Worm (Caenorhabditis elegans) whole organism, mixed stage, embryonic: ENCODE data around the gene dve-1.

Experiments
- bed-3 ChIP-seq: fragments of 200-800 bp; sonication (Bioruptor generic); optimal IDR thresholded peaks from 3 replicates; lab custom pipeline; 2018; ENCODE audit warnings: mild to moderate bottlenecking, missing genetic modification characterization, moderate library complexity, missing compliant biosample characterization
- blmp-1 ChIP-seq: fragments of 150-350 bp; optimal IDR thresholded peaks from 2 replicates; lab custom pipeline; 2014; ENCODE audit warnings: missing biosample characterization, missing genetic modification characterization
- ceh-39 ChIP-seq: fragments of 150-350 bp; optimal IDR thresholded peaks from 2 replicates; lab custom pipeline; 2014; ENCODE audit warnings: missing biosample characterization, missing genetic modification characterization
- ceh-43 ChIP-seq: fragments of 200-800 bp; sonication (Bioruptor generic); optimal IDR thresholded peaks from 2 replicates; lab custom pipeline; 2018; ENCODE audit warnings: mild to moderate bottlenecking, missing genetic modification characterization, moderate library complexity, missing compliant biosample characterization
- ceh-83 ChIP-seq: fragments of 200-800 bp; sonication (Bioruptor generic); optimal IDR thresholded peaks from 2 replicates; lab custom pipeline; 2018; ENCODE audit warnings: mild to moderate bottlenecking, missing genetic modification characterization, missing compliant biosample characterization
- ces-1 ChIP-seq: fragments of 150-350 bp; optimal IDR thresholded peaks from 2 replicates; lab custom pipeline; 2014; ENCODE audit warnings: missing biosample characterization, missing genetic modification reagents, missing genetic modification characterization
- cnd-1 ChIP-seq: fragments of 200-800 bp; sonication (Bioruptor generic); optimal IDR thresholded peaks from 2 replicates; lab custom pipeline; 2018; ENCODE audit warnings: mild to moderate bottlenecking, missing genetic modification characterization, missing compliant biosample characterization
- drap-1 ChIP-seq: fragments of 200-800 bp; sonication (Bioruptor generic); optimal IDR thresholded peaks from 3 replicates; lab custom pipeline; 2018; ENCODE audit warnings: mild to moderate bottlenecking, missing genetic modification characterization, missing compliant biosample characterization
- elt-1 ChIP-seq: sonication (generic microtip); optimal IDR thresholded peaks from 2 replicates; lab custom pipeline; 2017; ENCODE audit warnings: missing genetic modification characterization, mild to moderate bottlenecking, missing compliant biosample characterization, antibody characterized with exemption, moderate library complexity, borderline replicate concordance; ENCODE audit not compliant: insufficient read depth
- flh-1 ChIP-seq: fragments of 200-800 bp; sonication (Bioruptor generic); optimal IDR thresholded peaks from 2 replicates; lab custom pipeline; 2018; ENCODE audit warnings: mild to moderate bottlenecking, missing genetic modification characterization, moderate library complexity, missing compliant biosample characterization
- ham-2 ChIP-seq: fragments of 200-800 bp; sonication (Bioruptor generic); optimal IDR thresholded peaks from 2 replicates; lab custom pipeline; 2018; ENCODE audit warnings: mild to moderate bottlenecking, missing genetic modification characterization, missing compliant biosample characterization
- hlh-1 ChIP-seq: fragments of 150-350 bp; optimal IDR thresholded peaks from 2 replicates; lab custom pipeline; 2014; ENCODE audit warnings: missing biosample characterization, missing genetic modification reagents, missing genetic modification characterization
- lin-32 ChIP-seq: fragments of 200-800 bp; sonication (Bioruptor generic); optimal IDR thresholded peaks from 2 replicates; lab custom pipeline; 2018; ENCODE audit warnings: mild to moderate bottlenecking, missing genetic modification characterization, missing compliant biosample characterization
- lsy-2 ChIP-seq: fragments of 150-350 bp; optimal IDR thresholded peaks from 2 replicates; lab custom pipeline; 2014; ENCODE audit warnings: missing biosample characterization, missing genetic modification characterization
- mab-5 ChIP-seq: fragments of 150-350 bp; optimal IDR thresholded peaks from 2 replicates; lab custom pipeline; 2014; ENCODE audit warnings: missing biosample characterization, missing genetic modification characterization
- mep-1 ChIP-seq: fragments of 150-350 bp; optimal IDR thresholded peaks from 2 replicates; lab custom pipeline; 2017; ENCODE audit warnings: missing biosample characterization, missing genetic modification reagents, missing genetic modification characterization, inconsistent platforms
- mls-2 ChIP-seq: sonication (generic microtip); optimal IDR thresholded peaks from 2 replicates; lab custom pipeline; 2016; ENCODE audit warnings: mild to moderate bottlenecking, missing genetic modification characterization, moderate library complexity, missing compliant biosample characterization
- nhr-12 ChIP-seq: fragments of 150-350 bp; optimal IDR thresholded peaks from 2 replicates; lab custom pipeline; 2014; ENCODE audit warnings: missing biosample characterization, missing genetic modification characterization
- nhr-237 ChIP-seq: fragments of 150-350 bp; optimal IDR thresholded peaks from 2 replicates; lab custom pipeline; 2014; ENCODE audit warnings: missing biosample characterization, missing genetic modification characterization
- nhr-28 ChIP-seq: fragments of 150-350 bp; optimal IDR thresholded peaks from 2 replicates; lab custom pipeline; 2014; ENCODE audit warnings: missing biosample characterization, missing genetic modification characterization
- pha-4 ChIP-seq: fragments of 150-350 bp; optimal IDR thresholded peaks from 2 replicates; lab custom pipeline; 2018; ENCODE audit warnings: missing biosample characterization, missing genetic modification reagents, missing genetic modification characterization
- sptf-1 ChIP-seq: sonication (generic microtip); optimal IDR thresholded peaks from 2 replicates; lab custom pipeline; 2017; ENCODE audit warnings: mild to moderate bottlenecking, missing genetic modification characterization, moderate library complexity, missing compliant biosample characterization
- tbx-8 ChIP-seq: fragments of 200-800 bp; sonication (Bioruptor generic); optimal IDR thresholded peaks from 2 replicates; lab custom pipeline; 2018; ENCODE audit warnings: mild to moderate bottlenecking, missing genetic modification characterization, moderate library complexity, missing compliant biosample characterization
- unc-120 ChIP-seq: sonication (generic microtip); optimal IDR thresholded peaks from 2 replicates; lab custom pipeline; 2017; ENCODE audit warnings: missing genetic modification characterization, missing compliant biosample characterization; ENCODE audit not compliant: poor library complexity, severe bottlenecking
- zip-8 ChIP-seq: fragments of 150-350 bp; optimal IDR thresholded peaks from 2 replicates; lab custom pipeline; 2014; ENCODE audit warnings: missing biosample characterization, missing genetic modification characterization
- ztf-11 ChIP-seq: fragments of 150-350 bp; optimal IDR thresholded peaks from 2 replicates; lab custom pipeline; 2014; ENCODE audit warnings: missing biosample characterization, missing genetic modification characterization

The dve-1 gene

ce11 chrX:433747-434146 lies at the start of gene dve-1:
Gene dve-1, minus strand, starts transcription at chrX:433812.
- TF ChIP-seq ceh-83 (GFP tag; lab: Kevin White, UChicago) (peak; percentile 45), tbx-8 (GFP tag; lab: Kevin White, UChicago) (no peak), lsy-2 (tag; lab: Kevin White, UChicago) (peak; percentile 34), mep-1 (tag; lab: Kevin White, UChicago) (no peak), unc-120 (tag; lab: Kevin White, UChicago) (no peak), ceh-43 (GFP tag; lab: Kevin White, UChicago) (no peak)

ce11 chrX:481150-481549 lies 47.5 kb upstream of the dve-1 start, which contains the start of gene che-2:
Gene che-2, plus strand, starts transcription at chrX:481450.
- no peak for TF ChIP-seq nhr-28
- TF ChIP-seq mab-5, result no peak
- TF ChIP-seq ham-2 (GFP tag; lab: Kevin White, UChicago), result no peak
- TF ChIP-seq pha-4 (tag; lab: Kevin White, UChicago), result no peak
- no peak for TF ChIP-seq sptf-1 (tag; lab: Kevin White, UChicago)
- TF ChIP-seq ztf-11 (tag; lab: Kevin White, UChicago), result no peak
- no peak for TF ChIP-seq ceh-39 (tag; lab: Kevin White, UChicago)
- TF ChIP-seq hlh-1 (tag; lab: Kevin White, UChicago), result no peak
- TF ChIP-seq, all 35 proteins: peak for 0

- TF ChIP-seq blmp-1 (tag; lab: Kevin White, UChicago) (no peak), nhr-28 (no peak), zip-8 (tag; lab: Kevin White, UChicago) (no peak), mep-1 (tag; lab: Kevin White, UChicago) (no peak), bed-3 (GFP tag; lab: Kevin White, UChicago) (no peak)
These were observed 42.6 kb upstream of the dve-1 start, which contains the start of gene F38G1.3 for ce11 chrX:476261-476660. Gene F38G1.3, plus strand, starts transcription at chrX:476561.

- TF ChIP-seq zip-8 (tag; lab: Kevin White, UChicago) (no peak), cnd-1 (tag; lab: Kevin White, UChicago) (peak; percentile 41)
These were observed 33.8 kb upstream of the dve-1 start for ce11 chrX:467338-467823.

- TF ChIP-seq lin-32 (GFP tag; lab: Kevin White, UChicago) (no peak), ces-1 (GFP tag; lab: Kevin White, UChicago) (no peak), nhr-237 (tag; lab: Kevin White, UChicago) (no peak), drap-1 (GFP tag; lab: Kevin White, UChicago) (no peak), elt-1 (no peak)
These were observed 28.0 kb upstream of the dve-1 start for ce11 chrX:461623-462022.

ce11 chrX:460351-460750 lies 26.7 kb upstream of the dve-1 start, which contains the start of gene aagr-4:
Gene aagr-4, plus strand, starts transcription at chrX:460651.
- no peak for TF ChIP-seq hlh-1 (tag; lab: Kevin White, UChicago)

ce11 chrX:459316-459715 lies 25.7 kb upstream of the dve-1 start:
- peak; percentile 95 for TF ChIP-seq elt-1
- no peak for TF ChIP-seq drap-1 (GFP tag; lab: Kevin White, UChicago)
- TF ChIP-seq flh-1, result no peak
- TF ChIP-seq mls-2 (tag; lab: Kevin White, UChicago), result no peak
- TF ChIP-seq nhr-12, result no peak
- TF ChIP-seq, all 35 proteins: peak for 1
